Fruit fly (Drosophila melanogaster): ENCODE results near the gene MsrA.

The MsrA gene

dm6 chr3L:15517508-15517907 lies 6.7 kb downstream of the MsrA start:
- TF ChIP-seq pad (GFP tag; optimal IDR thresholded peaks at IDR 0.05) (no peak), kay (GFP tag; ENCODE audit: borderline replicate concordance) (peak; percentile 50), ovo (GFP tag; optimal IDR thresholded peaks at IDR 0.05) (no peak), cic (GFP tag; optimal IDR thresholded peaks at IDR 0.05) (peak; percentile 12)

- TF ChIP-seq cic (GFP tag; optimal IDR thresholded peaks at IDR 0.05): peak; percentile 33
- TF ChIP-seq Mnt (GFP tag; optimal IDR thresholded peaks at IDR 0.05): peak; percentile 35
- no peak for TF ChIP-seq tj (GFP tag; optimal IDR thresholded peaks at IDR 0.05)
- TF ChIP-seq CG14711 (tag; optimal IDR thresholded peaks at IDR 0.05): no peak
- peak; percentile 8 for TF ChIP-seq kay (GFP tag; ENCODE audit: borderline replicate concordance)
- no peak for TF ChIP-seq pad (GFP tag; optimal IDR thresholded peaks at IDR 0.05)
- TF ChIP-seq CG12768 (GFP tag; optimal IDR thresholded peaks at IDR 0.05): no peak
- TF ChIP-seq CG7045 (GFP tag; optimal IDR thresholded peaks at IDR 0.05): no peak
Measured at dm6 chr3L:15518344-15518743, 7.5 kb downstream of the MsrA start.

- TF ChIP-seq cic (GFP tag; optimal IDR thresholded peaks at IDR 0.05) (no peak), CG7045 (GFP tag; optimal IDR thresholded peaks at IDR 0.05) (no peak), toe (GFP tag; optimal IDR thresholded peaks at IDR 0.05) (no peak), CG5204 (GFP tag; optimal IDR thresholded peaks at IDR 0.05) (no peak), CG33017 (tag; optimal IDR thresholded peaks at IDR 0.05) (no peak), CG12768 (GFP tag; optimal IDR thresholded peaks at IDR 0.05) (no peak), pad (GFP tag; optimal IDR thresholded peaks at IDR 0.05) (no peak), CG11617 (GFP tag; optimal IDR thresholded peaks at IDR 0.05) (no peak), tj (GFP tag; optimal IDR thresholded peaks at IDR 0.05) (no peak), CG7101 (tag; optimal IDR thresholded peaks at IDR 0.05) (no peak), Crg-1 (GFP tag; optimal IDR thresholded peaks at IDR 0.05) (no peak), CG14711 (tag; optimal IDR thresholded peaks at IDR 0.05) (no peak), bab1 (GFP tag; optimal IDR thresholded peaks at IDR 0.05) (no peak)
Measured at dm6 chr3L:15519492-15519891, 8.6 kb downstream of the MsrA start, which contains the start of gene mex1. Gene mex1 (minus strand): TSS chr3L:15519592.

- TF ChIP-seq CG1620 (GFP tag; optimal IDR thresholded peaks at IDR 0.05) (no peak), Hr96 (GFP tag; optimal IDR thresholded peaks at IDR 0.05) (no peak), Mnt (GFP tag; optimal IDR thresholded peaks at IDR 0.05) (no peak), pad (GFP tag; optimal IDR thresholded peaks at IDR 0.05) (no peak), kay (GFP tag; ENCODE audit: borderline replicate concordance) (no peak), CG11617 (GFP tag; optimal IDR thresholded peaks at IDR 0.05) (no peak), CG33017 (tag; optimal IDR thresholded peaks at IDR 0.05) (no peak), Crg-1 (GFP tag; optimal IDR thresholded peaks at IDR 0.05) (no peak), toe (GFP tag; optimal IDR thresholded peaks at IDR 0.05) (no peak), CG12768 (GFP tag; optimal IDR thresholded peaks at IDR 0.05) (no peak), CG7101 (tag; optimal IDR thresholded peaks at IDR 0.05) (no peak), cnc (optimal IDR thresholded peaks at IDR 0.05) (no peak), CG7045 (GFP tag; optimal IDR thresholded peaks at IDR 0.05) (no peak), ovo (GFP tag; optimal IDR thresholded peaks at IDR 0.05) (no peak), CG14711 (tag; optimal IDR thresholded peaks at IDR 0.05) (no peak)
Measured at dm6 chr3L:15519920-15520319, 9.1 kb downstream of the MsrA start.

- TF ChIP-seq bab1 (GFP tag; optimal IDR thresholded peaks at IDR 0.05) (peak; percentile 7), cic (GFP tag; optimal IDR thresholded peaks at IDR 0.05) (no peak), toe (GFP tag; optimal IDR thresholded peaks at IDR 0.05) (no peak), tj (GFP tag; optimal IDR thresholded peaks at IDR 0.05) (peak; percentile 82), cnc (optimal IDR thresholded peaks at IDR 0.05) (no peak)
Measured at dm6 chr3L:15520320-15520719, 9.5 kb downstream of the MsrA start, which contains the start of gene yellow-k. Gene yellow-k (plus strand): TSS chr3L:15520620.

dm6 chr3L:15523806-15524346 lies 13.0 kb downstream of the MsrA start, which contains the start of gene CG7945:
Gene CG7945 (minus strand): TSS chr3L:15524137.
- no peak for TF ChIP-seq pad (GFP tag; optimal IDR thresholded peaks at IDR 0.05)
- peak; percentile 8 for TF ChIP-seq kay (GFP tag; ENCODE audit: borderline replicate concordance)
- TF ChIP-seq bab1 (GFP tag; optimal IDR thresholded peaks at IDR 0.05): peak; percentile 70

dm6 chr3L:15525153-15525552 lies 14.3 kb downstream of the MsrA start, which contains the start of gene CG33986:
Gene CG33986 (minus strand): TSS chr3L:15525253.
- TF ChIP-seq CG5204 (GFP tag; optimal IDR thresholded peaks at IDR 0.05) (no peak), cic (GFP tag; optimal IDR thresholded peaks at IDR 0.05) (no peak), ovo (GFP tag; optimal IDR thresholded peaks at IDR 0.05) (no peak), CG11617 (GFP tag; optimal IDR thresholded peaks at IDR 0.05) (no peak), kay (GFP tag; ENCODE audit: borderline replicate concordance) (no peak), CG1620 (GFP tag; optimal IDR thresholded peaks at IDR 0.05) (no peak), CG33017 (tag; optimal IDR thresholded peaks at IDR 0.05) (no peak), pad (GFP tag; optimal IDR thresholded peaks at IDR 0.05) (no peak), tj (GFP tag; optimal IDR thresholded peaks at IDR 0.05) (no peak), CG7045 (GFP tag; optimal IDR thresholded peaks at IDR 0.05) (no peak)

dm6 chr3L:15526712-15527111 lies 15.9 kb downstream of the MsrA start, which contains the start of gene CG33985:
Gene CG33985 (minus strand): TSS chr3L:15526812.
- TF ChIP-seq bab1 (GFP tag; optimal IDR thresholded peaks at IDR 0.05) (no peak), toe (GFP tag; optimal IDR thresholded peaks at IDR 0.05) (no peak), CG1620 (GFP tag; optimal IDR thresholded peaks at IDR 0.05) (no peak), CG33017 (tag; optimal IDR thresholded peaks at IDR 0.05) (no peak), Crg-1 (GFP tag; optimal IDR thresholded peaks at IDR 0.05) (no peak), cic (GFP tag; optimal IDR thresholded peaks at IDR 0.05) (no peak), CG7101 (tag; optimal IDR thresholded peaks at IDR 0.05) (no peak), tj (GFP tag; optimal IDR thresholded peaks at IDR 0.05) (no peak), CG12768 (GFP tag; optimal IDR thresholded peaks at IDR 0.05) (no peak), ovo (GFP tag; optimal IDR thresholded peaks at IDR 0.05) (no peak), CG11617 (GFP tag; optimal IDR thresholded peaks at IDR 0.05) (no peak), CG14711 (tag; optimal IDR thresholded peaks at IDR 0.05) (no peak), kay (GFP tag; ENCODE audit: borderline replicate concordance) (no peak)
